Worm (Caenorhabditis elegans) whole organism, young adult: ENCODE results near the gene sulp-5.
A peak's percentile ranks its signal among the peaks of the same experiment; 100 is the strongest.

Experiments
- B0035.1 ChIP-seq: sonication (generic microtip); optimal IDR thresholded peaks from 2 replicates; lab custom pipeline; 2016; ENCODE audit warnings: missing genetic modification characterization, mild to moderate bottlenecking, missing compliant biosample characterization, missing genotype, missing genetic modification reagents
- B0336.3 ChIP-seq: fragments of 200-800 bp; sonication (Bioruptor generic); IDR thresholded peaks from 2 replicates; pipeline ENCODE4 v1.3.6; 2022; ENCODE audit warnings: missing genetic modification characterization, missing compliant biosample characterization
- C17E4.6 ChIP-seq: fragments of 200-800 bp; sonication (Bioruptor generic); IDR thresholded peaks from 2 replicates; pipeline ENCODE4 v1.3.6; 2022; ENCODE audit warnings: missing genetic modification reagents, missing genetic modification characterization, missing compliant biosample characterization
- F22D6.2 ChIP-seq: sonication (generic microtip); optimal IDR thresholded peaks from 2 replicates; lab custom pipeline; 2016; ENCODE audit warnings: mild to moderate bottlenecking, missing genetic modification characterization, missing compliant biosample characterization
- F33H1.4 ChIP-seq: fragments of 200-800 bp; sonication (Bioruptor generic); IDR thresholded peaks from 2 replicates; pipeline ENCODE4 v1.3.6; 2022; ENCODE audit warnings: missing genetic modification reagents, missing genetic modification characterization, missing compliant biosample characterization
- F37B4.10 ChIP-seq: fragments of 200-800 bp; sonication (Bioruptor generic); IDR thresholded peaks from 2 replicates; pipeline ENCODE4 v1.3.6; 2022; ENCODE audit warnings: missing genetic modification characterization, missing compliant biosample characterization
- F49E8.2 ChIP-seq: sonication (generic microtip); optimal IDR thresholded peaks from 3 replicates; lab custom pipeline; 2017; ENCODE audit warnings: missing genetic modification characterization, mild to moderate bottlenecking, missing compliant biosample characterization, antibody characterized with exemption, moderate library complexity; ENCODE audit not compliant: insufficient read depth
- F57C9.4 ChIP-seq: sonication (generic microtip); optimal IDR thresholded peaks from 2 replicates; lab custom pipeline; 2017; ENCODE audit warnings: mild to moderate bottlenecking, missing genetic modification characterization, missing compliant biosample characterization
- K11D2.4 ChIP-seq: fragments of 200-800 bp; sonication (Bioruptor generic); IDR thresholded peaks from 2 replicates; pipeline ENCODE4 v1.3.6; 2022; ENCODE audit warnings: missing genetic modification reagents, missing genetic modification characterization, missing compliant biosample characterization
- K12H6.12 ChIP-seq: fragments of 200-800 bp; sonication (Bioruptor generic); optimal IDR thresholded peaks from 2 replicates; lab custom pipeline; 2018; ENCODE audit warnings: mild to moderate bottlenecking, missing genetic modification characterization, missing compliant biosample characterization
- T07F8.4 ChIP-seq: sonication (generic microtip); optimal IDR thresholded peaks from 2 replicates; lab custom pipeline; 2016; ENCODE audit warnings: mild to moderate bottlenecking, missing genetic modification characterization, moderate library complexity, missing compliant biosample characterization
- athp-1 ChIP-seq: sonication (generic microtip); optimal IDR thresholded peaks from 2 replicates; lab custom pipeline; 2017; ENCODE audit warnings: mild to moderate bottlenecking, missing genetic modification characterization, missing compliant biosample characterization
- chd-7 ChIP-seq: sonication (generic microtip); optimal IDR thresholded peaks from 2 replicates; lab custom pipeline; 2016; ENCODE audit warnings: mild to moderate bottlenecking, missing genetic modification characterization, moderate library complexity, missing compliant biosample characterization
- dox-1 ChIP-seq: fragments of 200-800 bp; sonication (Bioruptor generic); IDR thresholded peaks from 2 replicates; pipeline ENCODE4 v1.3.6; 2022; ENCODE audit warnings: missing genetic modification reagents, missing genetic modification characterization, missing compliant biosample characterization
- dpl-1 ChIP-seq: fragments of 150-350 bp; optimal IDR thresholded peaks from 2 replicates; lab custom pipeline; 2014; ENCODE audit warnings: missing biosample characterization, missing genetic modification reagents, missing genetic modification characterization
- efl-1 ChIP-seq: fragments of 150-350 bp; optimal IDR thresholded peaks from 2 replicates; lab custom pipeline; 2014; ENCODE audit warnings: missing biosample characterization, missing genetic modification reagents, missing genetic modification characterization
- egl-44 ChIP-seq: fragments of 200-800 bp; sonication (Bioruptor generic); IDR thresholded peaks from 2 replicates; pipeline ENCODE4 v1.3.6; 2022; ENCODE audit warnings: missing genetic modification reagents, missing genetic modification characterization, missing compliant biosample characterization
- egrh-3 ChIP-seq: fragments of 200-800 bp; sonication (Bioruptor generic); IDR thresholded peaks from 2 replicates; pipeline ENCODE4 v1.3.6; 2022; ENCODE audit warnings: missing genetic modification reagents, missing genetic modification characterization, missing compliant biosample characterization
- ekl-4 ChIP-seq: fragments of 200-800 bp; sonication (Bioruptor generic); IDR thresholded peaks from 2 replicates; pipeline ENCODE4 v1.3.6; 2022; ENCODE audit warnings: missing genetic modification reagents, missing genetic modification characterization, missing compliant biosample characterization
- fkh-3 ChIP-seq: sonication (generic microtip); optimal IDR thresholded peaks from 2 replicates; lab custom pipeline; 2016; ENCODE audit warnings: mild to moderate bottlenecking, missing genetic modification characterization, missing compliant biosample characterization
- him-1 ChIP-seq: sonication (generic microtip); optimal IDR thresholded peaks from 2 replicates; lab custom pipeline; 2016; ENCODE audit warnings: missing genotype, missing genetic modification reagents, missing genetic modification characterization, missing compliant biosample characterization
- hlh-12 ChIP-seq: sonication (generic microtip); optimal IDR thresholded peaks from 2 replicates; lab custom pipeline; 2016; ENCODE audit warnings: missing genetic modification characterization, missing compliant biosample characterization
- hmg-1.2 ChIP-seq: fragments of 200-800 bp; sonication (Bioruptor generic); IDR thresholded peaks from 2 replicates; pipeline ENCODE4 v1.3.6; 2022; ENCODE audit warnings: missing genetic modification reagents, missing genetic modification characterization, missing compliant biosample characterization
- hrde-1 ChIP-seq: sonication (generic microtip); optimal IDR thresholded peaks from 2 replicates; lab custom pipeline; 2016; ENCODE audit warnings: missing genetic modification characterization, mild to moderate bottlenecking, missing compliant biosample characterization, moderate library complexity, missing genotype, missing genetic modification reagents, borderline replicate concordance
- hsf-1 ChIP-seq: fragments of 200-800 bp; sonication (Bioruptor generic); IDR thresholded peaks from 2 replicates; pipeline ENCODE4 v1.3.6; 2022; ENCODE audit warnings: missing genetic modification reagents, missing genetic modification characterization, missing compliant biosample characterization
- let-526 ChIP-seq: fragments of 200-800 bp; sonication (Bioruptor generic); IDR thresholded peaks from 2 replicates; pipeline ENCODE4 v1.3.6; 2022; ENCODE audit warnings: missing genetic modification reagents, missing genetic modification characterization, missing compliant biosample characterization
- let-607 ChIP-seq, 2 experiments: fragments of 200-800 bp in 1 of 2; sonication (Bioruptor generic) in 1 of 2; sonication (generic microtip) in 1 of 2; optimal IDR thresholded peaks; 2 replicates each; lab custom pipeline; 2016 to 2018; ENCODE audit warnings: mild to moderate bottlenecking in 2 of 2, missing compliant biosample characterization in 2 of 2, missing genetic modification characterization in 2 of 2, moderate library complexity in 2 of 2, missing genotype in 1 of 2
- lin-40 ChIP-seq: sonication (generic microtip); optimal IDR thresholded peaks from 2 replicates; lab custom pipeline; 2016; ENCODE audit warnings: missing genetic modification characterization, mild to moderate bottlenecking, missing compliant biosample characterization, missing genotype, missing genetic modification reagents
- lsl-1 ChIP-seq: fragments of 200-800 bp; sonication (Bioruptor generic); optimal IDR thresholded peaks from 2 replicates; lab custom pipeline; 2018; ENCODE audit warnings: mild to moderate bottlenecking, missing genetic modification characterization, moderate library complexity, missing compliant biosample characterization
- madf-6 ChIP-seq: fragments of 200-800 bp; sonication (Bioruptor generic); IDR thresholded peaks from 2 replicates; pipeline ENCODE4 v1.3.6; 2022; ENCODE audit warnings: missing genetic modification reagents, missing genetic modification characterization, missing compliant biosample characterization
- madf-8 ChIP-seq: fragments of 200-800 bp; sonication (Bioruptor generic); conservative IDR thresholded peaks from 2 replicates; pipeline ENCODE4 v1.3.6; 2022; ENCODE audit warnings: missing genetic modification reagents, missing genetic modification characterization, missing compliant biosample characterization
- mcd-1 ChIP-seq: fragments of 200-800 bp; sonication (Bioruptor generic); IDR thresholded peaks from 2 replicates; pipeline ENCODE4 v1.3.6; 2022; ENCODE audit warnings: missing genetic modification reagents, missing genetic modification characterization, missing compliant biosample characterization
- nfyb-1 ChIP-seq: fragments of 200-800 bp; sonication (Bioruptor generic); IDR thresholded peaks from 2 replicates; pipeline ENCODE4 v1.3.6; 2022; ENCODE audit warnings: missing genetic modification reagents, missing genetic modification characterization, missing compliant biosample characterization
- nhr-27 ChIP-seq: fragments of 200-800 bp; sonication (Bioruptor generic); optimal IDR thresholded peaks from 2 replicates; lab custom pipeline; 2018; ENCODE audit warnings: mild to moderate bottlenecking, missing genetic modification characterization, moderate library complexity, missing compliant biosample characterization
- nhr-80 ChIP-seq: sonication (generic microtip); optimal IDR thresholded peaks from 2 replicates; lab custom pipeline; 2016; ENCODE audit warnings: missing genetic modification characterization, missing compliant biosample characterization
- rcor-1 ChIP-seq: fragments of 200-800 bp; sonication (Bioruptor generic); IDR thresholded peaks from 2 replicates; pipeline ENCODE4 v1.3.6; 2022; ENCODE audit warnings: missing genetic modification reagents, missing genetic modification characterization, missing compliant biosample characterization
- snpc-1.1 ChIP-seq: sonication (generic microtip); optimal IDR thresholded peaks from 2 replicates; lab custom pipeline; 2017; ENCODE audit warnings: missing genetic modification characterization, mild to moderate bottlenecking, missing compliant biosample characterization, antibody characterized with exemption, moderate library complexity, missing genotype, missing genetic modification reagents; ENCODE audit not compliant: insufficient read depth
- snpc-3.4 ChIP-seq: sonication (generic microtip); optimal IDR thresholded peaks from 2 replicates; lab custom pipeline; 2017; ENCODE audit warnings: missing genetic modification characterization, mild to moderate bottlenecking, missing compliant biosample characterization, antibody characterized with exemption, moderate library complexity, missing genotype, missing genetic modification reagents
- tbp1 ChIP-seq: fragments of 200-800 bp; sonication (Bioruptor generic); optimal IDR thresholded peaks from 2 replicates; lab custom pipeline; 2018; ENCODE audit warnings: mild to moderate bottlenecking, missing genetic modification characterization, missing compliant biosample characterization
- xnd-1 ChIP-seq: sonication (generic microtip); optimal IDR thresholded peaks from 2 replicates; lab custom pipeline; 2016; ENCODE audit warnings: missing genotype, missing genetic modification reagents, missing genetic modification characterization, missing compliant biosample characterization
- zfh-2 ChIP-seq: fragments of 200-800 bp; sonication (Bioruptor generic); conservative IDR thresholded peaks from 2 replicates; pipeline ENCODE4 v1.3.6; 2022; ENCODE audit warnings: missing genetic modification reagents, missing genetic modification characterization, missing compliant biosample characterization
- ztf-28 ChIP-seq: fragments of 200-800 bp; sonication (Bioruptor generic); IDR thresholded peaks from 2 replicates; pipeline ENCODE4 v1.3.6; 2022; ENCODE audit warnings: missing genetic modification reagents, missing genetic modification characterization, missing compliant biosample characterization
- ztf-6 ChIP-seq: fragments of 200-800 bp; sonication (Bioruptor generic); IDR thresholded peaks from 2 replicates; pipeline ENCODE4 v1.3.6; 2022; ENCODE audit warnings: missing genetic modification reagents, missing genetic modification characterization, missing compliant biosample characterization

sulp-5 gene

DNA sequence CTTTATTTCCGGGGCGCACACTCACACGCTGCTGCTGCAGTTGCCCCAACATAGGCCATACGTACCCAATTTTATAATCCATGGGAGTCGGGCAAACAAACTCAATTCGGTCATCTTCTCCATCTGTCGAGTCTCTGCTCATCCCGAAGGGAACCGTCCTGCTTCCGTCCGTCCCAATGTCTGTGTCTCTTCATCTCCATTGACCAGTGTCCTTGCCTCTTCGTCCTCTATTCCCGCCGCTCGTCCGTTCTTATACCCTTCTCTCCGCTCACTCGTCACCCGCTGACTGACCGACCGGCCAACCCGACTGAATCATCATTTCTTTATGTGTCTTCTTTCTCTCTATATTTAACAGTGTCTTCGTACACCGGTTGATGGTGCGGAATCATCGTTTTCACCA is 35.0 kb upstream of the sulp-5 start:
- peak; percentile 42; the same call in 1 of the 2 replicates for TF ChIP-seq ekl-4 (GFP tag; lab: Robert Waterston, UW)
- TF ChIP-seq mcd-1 (GFP tag; lab: Robert Waterston, UW): 0 out of 2 replicates have a peak, but pooled peaks have one; percentile 30
- peak; percentile 38 for TF ChIP-seq K12H6.12
- TF ChIP-seq zfh-2 (GFP tag; lab: Robert Waterston, UW): peak; percentile 88
- TF ChIP-seq hmg-1.2 (GFP tag; lab: Robert Waterston, UW): peak; percentile 45; the same call in 1 of the 2 replicates
- TF ChIP-seq C17E4.6: no peak
- TF ChIP-seq nhr-80 (tag; lab: Kevin White, UChicago): peak; percentile 31
- no peak for TF ChIP-seq T07F8.4 (tag; lab: Kevin White, UChicago)
- TF ChIP-seq dox-1 (GFP tag; lab: Robert Waterston, UW): peak; percentile 48; the same call in 1 of the 2 replicates
- no peak for TF ChIP-seq lsl-1
- TF ChIP-seq B0035.1: no peak
- TF ChIP-seq snpc-1.1 (tag; lab: Kevin White, UChicago): no peak
- TF ChIP-seq lin-40 (tag; lab: Kevin White, UChicago): no peak
- no peak for TF ChIP-seq ztf-6 (GFP tag; lab: Robert Waterston, UW)
- TF ChIP-seq K11D2.4 (GFP tag; lab: Robert Waterston, UW): 0 out of 2 replicates have a peak, but pooled peaks have one; percentile 48
- TF ChIP-seq chd-7 (tag; lab: Kevin White, UChicago): peak; percentile 12
- no peak for TF ChIP-seq egl-44 (GFP tag; lab: Robert Waterston, UW)
- no peak for TF ChIP-seq F49E8.2 (tag; lab: Kevin White, UChicago)
- TF ChIP-seq tbp1 (GFP tag; lab: Kevin White, UChicago): peak; percentile 5
- TF ChIP-seq hsf-1 (GFP tag; lab: Robert Waterston, UW): no peak
- TF ChIP-seq rcor-1 (GFP tag; lab: Robert Waterston, UW): no peak
- TF ChIP-seq snpc-3.4: no peak

DNA sequence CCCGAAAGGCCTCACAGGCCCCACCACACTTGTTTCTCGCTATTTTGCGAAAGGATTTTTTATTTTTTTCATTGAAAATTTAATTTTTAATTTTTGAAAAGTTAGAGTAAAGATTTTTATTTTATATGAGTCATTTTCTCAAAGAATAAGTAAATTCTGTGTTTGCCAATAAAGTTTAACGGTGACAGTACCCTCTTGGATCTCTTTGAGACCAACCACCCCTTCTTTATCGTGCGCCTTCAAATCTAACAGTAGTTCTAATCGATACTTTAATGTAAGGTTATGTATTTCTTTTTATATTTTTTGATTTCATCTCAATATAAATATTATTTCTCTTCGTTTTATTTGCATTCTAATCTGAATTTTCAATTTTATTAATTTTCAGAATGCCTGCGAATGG is 34.3 kb upstream of the sulp-5 start, which contains the start of gene hmp-1:
TSS of gene hmp-1 (plus strand) at position 380 of the 400 bp plus-strand sequence.
- no peak for TF ChIP-seq efl-1 (GFP tag; lab: Kevin White, UChicago)
- no peak for TF ChIP-seq nfyb-1 (GFP tag; lab: Robert Waterston, UW)
- peak; percentile 13 for TF ChIP-seq xnd-1 (tag; lab: Kevin White, UChicago)
- TF ChIP-seq nhr-27 (tag; lab: Kevin White, UChicago): no peak
- TF ChIP-seq hrde-1: no peak
- TF ChIP-seq B0336.3 (GFP tag; lab: Robert Waterston, UW): no peak
- no peak for TF ChIP-seq egl-44 (GFP tag; lab: Robert Waterston, UW)
- no peak for TF ChIP-seq egrh-3
- peak; percentile 80 for TF ChIP-seq F33H1.4 (GFP tag; lab: Robert Waterston, UW)
- peak; percentile 88 for TF ChIP-seq lsl-1
- no peak for TF ChIP-seq K11D2.4 (GFP tag; lab: Robert Waterston, UW)
- peak; percentile 83 for TF ChIP-seq madf-8
- peak; percentile 80 for TF ChIP-seq madf-6 (GFP tag; lab: Robert Waterston, UW)
- TF ChIP-seq let-526 (GFP tag; lab: Robert Waterston, UW): no peak
- TF ChIP-seq ztf-28 (GFP tag; lab: Robert Waterston, UW): no peak
- TF ChIP-seq, all 124 proteins: peak for 5

- TF ChIP-seq athp-1 (tag; lab: Kevin White, UChicago) (no peak), hlh-12 (tag; lab: Kevin White, UChicago) (no peak), K12H6.12 (no peak), F57C9.4 (tag; lab: Kevin White, UChicago) (no peak), fkh-3 (no peak), zfh-2 (GFP tag; lab: Robert Waterston, UW) (no peak), dpl-1 (no peak), F37B4.10 (GFP tag; lab: Robert Waterston, UW) (no peak), him-1 (tag; lab: Kevin White, UChicago) (no peak), let-607 (tag; optimal IDR thresholded peaks at IDR 0.05; lab: Kevin White, UChicago) (no peak), F22D6.2 (tag; lab: Kevin White, UChicago) (no peak)
Observed at ce11 chrV:11846969-11847368, 32.9 kb upstream of the sulp-5 start.
